Fruit fly (Drosophila melanogaster) S2 (cell line): Measurements from ENCODE around the gene Ggamma30A.

Experiments used
- CG8478 ChIP-seq: fragments of >200 bp; optimal IDR thresholded peaks from 2 replicates; lab custom pipeline; 2018
- CTCF ChIP-seq, 2 experiments: fragments of >200 bp; optimal IDR thresholded peaks; 2 replicates each; lab custom pipeline; 2018

The Ggamma30A gene

dm6 chr2L:9244263-9244662 lies 12.1 kb upstream of the Ggamma30A start:
- TF ChIP-seq CTCF (optimal IDR thresholded peaks at IDR 0.05; lab: Kevin White, UChicago) (no peak), CG8478 (lab: Kevin White, UChicago) (no peak)

- TF ChIP-seq CTCF (optimal IDR thresholded peaks at IDR 0.05; lab: Kevin White, UChicago) (no peak), CG8478 (lab: Kevin White, UChicago) (no peak)
These were observed 5.4 kb upstream of the Ggamma30A start, which contains the start of gene aust for dm6 chr2L:9250942-9251341. aust (minus strand) TSS chr2L:9251042.

dm6 chr2L:9252947-9253346 lies 3.4 kb upstream of the Ggamma30A start, which contains the start of gene borr:
borr (minus strand) TSS chr2L:9253118.
- TF ChIP-seq CG8478 (lab: Kevin White, UChicago) = no peak
- no peak for TF ChIP-seq CTCF (optimal IDR thresholded peaks at IDR 0.05; lab: Kevin White, UChicago)

dm6 chr2L:9254754-9255153 lies 1.6 kb upstream of the Ggamma30A start, which contains the start of gene lectin-30A:
lectin-30A (minus strand) TSS chr2L:9254854.
- TF ChIP-seq CG8478 (lab: Kevin White, UChicago) (no peak), CTCF (optimal IDR thresholded peaks at IDR 0.05; lab: Kevin White, UChicago) (no peak)

dm6 chr2L:9266060-9266459 lies 9.7 kb downstream of the Ggamma30A start:
- TF ChIP-seq CG8478 (lab: Kevin White, UChicago) (no peak), CTCF (optimal IDR thresholded peaks at IDR 0.05; lab: Kevin White, UChicago) (no peak)

dm6 chr2L:9272107-9272506 lies 15.7 kb downstream of the Ggamma30A start:
- no peak for TF ChIP-seq CTCF (optimal IDR thresholded peaks at IDR 0.05; lab: Kevin White, UChicago)
- TF ChIP-seq CG8478 (lab: Kevin White, UChicago) = no peak

- no peak for TF ChIP-seq CTCF (optimal IDR thresholded peaks at IDR 0.05; lab: Kevin White, UChicago)
- TF ChIP-seq CG8478 (lab: Kevin White, UChicago) = no peak
These were observed 64.7 kb downstream of the Ggamma30A start for dm6 chr2L:9321022-9321421.

dm6 chr2L:9327444-9327843 lies 71.1 kb downstream of the Ggamma30A start, which contains the start of gene CG17005:
CG17005 (plus strand) TSS chr2L:9327744.
- no peak for TF ChIP-seq CTCF (optimal IDR thresholded peaks at IDR 0.05; lab: Kevin White, UChicago)
- TF ChIP-seq CG8478 (lab: Kevin White, UChicago) = no peak

- TF ChIP-seq CTCF (optimal IDR thresholded peaks at IDR 0.05; lab: Kevin White, UChicago) (peak; percentile 45 to 48), CG8478 (lab: Kevin White, UChicago) (no peak)
These were observed 74.3 kb downstream of the Ggamma30A start, which contains the start of gene Cks30A for dm6 chr2L:9330628-9331027. Cks30A (plus strand) TSS chr2L:9330763.

- TF ChIP-seq CTCF (optimal IDR thresholded peaks at IDR 0.05; lab: Kevin White, UChicago) (no peak), CG8478 (lab: Kevin White, UChicago) (no peak)
These were observed 77.0 kb downstream of the Ggamma30A start, which contains the start of gene Eaat1 for dm6 chr2L:9333300-9333876. Eaat1 (plus strand) TSS chr2L:9333567.

- TF ChIP-seq CG8478 (lab: Kevin White, UChicago) (no peak), CTCF (optimal IDR thresholded peaks at IDR 0.05; lab: Kevin White, UChicago) (no peak)
These were observed 82.5 kb downstream of the Ggamma30A start for dm6 chr2L:9338852-9339251.

- no peak for TF ChIP-seq CTCF (optimal IDR thresholded peaks at IDR 0.05; lab: Kevin White, UChicago)
- no peak for TF ChIP-seq CG8478 (lab: Kevin White, UChicago)
These were observed 85.6 kb downstream of the Ggamma30A start for dm6 chr2L:9341960-9342359.

dm6 chr2L:9342532-9342931 lies 86.2 kb downstream of the Ggamma30A start, which contains the start of gene CG3748:
CG3748 (plus strand) TSS chr2L:9342832.
- TF ChIP-seq CTCF (optimal IDR thresholded peaks at IDR 0.05; lab: Kevin White, UChicago) (no peak), CG8478 (lab: Kevin White, UChicago) (no peak)

dm6 chr2L:9349246-9349645 lies 92.9 kb downstream of the Ggamma30A start, which contains the start of gene CG43350:
CG43350 (plus strand) TSS chr2L:9349546.
- no peak for TF ChIP-seq CTCF (optimal IDR thresholded peaks at IDR 0.05; lab: Kevin White, UChicago)
- no peak for TF ChIP-seq CG8478 (lab: Kevin White, UChicago)

- TF ChIP-seq CG8478 (lab: Kevin White, UChicago) (no peak), CTCF (optimal IDR thresholded peaks at IDR 0.05; lab: Kevin White, UChicago) (no peak)
These were observed 93.8 kb downstream of the Ggamma30A start, which contains the start of gene CG13110 for dm6 chr2L:9350170-9350569. CG13110 (plus strand) TSS chr2L:9350470.
